Worm (Caenorhabditis elegans): ENCODE data around the gene srw-4.

The srw-4 gene

ce11 chrV:2859738-2860137, 28.8 kb downstream of the srw-4 start, which contains the start of gene srj-54:
srj-54 (minus strand) TSS chrV:2859838.
- TF ChIP-seq sea-2 (GFP tag; optimal IDR thresholded peaks at IDR 0.05) (no peak), ceh-82 (tag; optimal IDR thresholded peaks at IDR 0.05) (no peak), aly-2 (tag; optimal IDR thresholded peaks at IDR 0.05) (no peak), nhr-237 (tag; optimal IDR thresholded peaks at IDR 0.05) (no peak), nhr-12 (tag; optimal IDR thresholded peaks at IDR 0.05) (no peak), eor-1 (tag; optimal IDR thresholded peaks at IDR 0.05) (no peak), unc-62 (GFP tag; optimal IDR thresholded peaks at IDR 0.05) (no peak)

ce11 chrV:2857842-2858241, 30.7 kb downstream of the srw-4 start, which contains the start of gene srj-55:
srj-55 (minus strand) TSS chrV:2857942.
- TF ChIP-seq nhr-28 (tag; optimal IDR thresholded peaks at IDR 0.05): no peak
- no peak for TF ChIP-seq zag-1 (tag; optimal IDR thresholded peaks at IDR 0.05)
- TF ChIP-seq nhr-43 (tag; optimal IDR thresholded peaks at IDR 0.05; ENCODE audit: poor library complexity, severe bottlenecking): no peak
- TF ChIP-seq ztf-11 (tag; optimal IDR thresholded peaks at IDR 0.05): no peak
- TF ChIP-seq egl-5 (tag; optimal IDR thresholded peaks at IDR 0.05): no peak
- TF ChIP-seq lin-15B (tag; optimal IDR thresholded peaks at IDR 0.05): no peak
- TF ChIP-seq mdl-1 (tag; optimal IDR thresholded peaks at IDR 0.05): no peak
- TF ChIP-seq unc-62 (GFP tag; optimal IDR thresholded peaks at IDR 0.05): no peak
- TF ChIP-seq tbx-2 (tag; optimal IDR thresholded peaks at IDR 0.05): no peak
- TF ChIP-seq daf-12 (tag; optimal IDR thresholded peaks at IDR 0.05): no peak
- TF ChIP-seq sea-2 (GFP tag; optimal IDR thresholded peaks at IDR 0.05): no peak
- TF ChIP-seq elt-3 (tag; optimal IDR thresholded peaks at IDR 0.05): no peak
- no peak for TF ChIP-seq elt-1 (tag; optimal IDR thresholded peaks at IDR 0.05)
- no peak for TF ChIP-seq ztf-4 (tag; optimal IDR thresholded peaks at IDR 0.05)
- no peak for TF ChIP-seq ceh-82 (tag; optimal IDR thresholded peaks at IDR 0.05)
- TF ChIP-seq nhr-12 (tag; optimal IDR thresholded peaks at IDR 0.05): no peak
- no peak for TF ChIP-seq snpc-4 (tag; optimal IDR thresholded peaks at IDR 0.05)
- no peak for TF ChIP-seq ZK546.5 (tag; optimal IDR thresholded peaks at IDR 0.05)
- TF ChIP-seq ceh-9 (tag; optimal IDR thresholded peaks at IDR 0.05): no peak
- TF ChIP-seq elt-2 (tag; optimal IDR thresholded peaks at IDR 0.05): no peak

DNA sequence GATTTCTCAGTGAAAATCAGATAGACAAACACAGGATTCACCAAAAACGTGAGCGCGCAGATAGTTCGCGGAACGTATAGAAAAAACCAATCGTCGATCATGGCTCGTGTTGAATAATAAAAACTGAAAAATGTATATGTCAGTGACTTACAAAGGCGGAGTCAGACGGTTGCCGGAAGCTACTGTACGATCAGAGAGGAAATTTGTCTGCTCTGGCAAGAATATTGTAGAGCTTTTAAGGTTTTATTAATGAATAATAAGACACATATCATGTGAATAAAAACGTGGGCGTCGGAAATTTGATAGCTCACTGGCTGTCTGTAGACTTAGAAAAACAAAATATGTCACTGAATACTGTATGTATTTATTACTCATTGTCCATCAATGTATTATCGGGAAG, 33.1 kb downstream of the srw-4 start, which contains the start of gene srj-57:
Gene srj-57, minus strand, starts transcription at position 101 of the 400 bp plus-strand sequence.
- TF ChIP-seq aly-2 (tag; optimal IDR thresholded peaks at IDR 0.05): no peak
- no peak for TF ChIP-seq lin-15B (tag; optimal IDR thresholded peaks at IDR 0.05)
- TF ChIP-seq ztf-4 (tag; optimal IDR thresholded peaks at IDR 0.05): no peak
- TF ChIP-seq lin-39 (tag; optimal IDR thresholded peaks at IDR 0.05): no peak
- TF ChIP-seq nfya-1 (tag; optimal IDR thresholded peaks at IDR 0.05; ENCODE audit: insufficient read depth): no peak
- no peak for TF ChIP-seq mml-1 (tag; optimal IDR thresholded peaks at IDR 0.05)

DNA sequence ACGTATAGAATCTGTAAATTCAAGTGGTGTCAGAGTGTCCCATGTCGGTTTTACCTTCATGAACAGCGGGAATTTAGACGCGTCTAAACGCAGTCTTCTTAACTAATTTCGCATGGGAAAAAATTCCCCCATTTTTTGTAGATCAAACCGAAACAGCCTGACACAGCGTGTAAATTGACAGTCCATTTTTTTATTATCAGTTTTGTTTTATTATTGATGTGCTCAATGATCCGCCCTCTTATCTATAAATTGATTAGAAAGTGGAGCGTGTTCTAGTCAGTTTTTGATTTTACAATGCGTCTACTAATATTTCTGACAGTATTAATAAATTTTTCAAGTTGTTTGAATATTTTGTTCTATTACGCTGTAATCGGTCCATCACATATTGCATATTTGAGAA, 39.5 kb downstream of the srw-4 start, which contains the start of gene ugt-53:
Gene ugt-53, plus strand, starts transcription at position 273 of the 400 bp plus-strand sequence.
- TF ChIP-seq pqm-1 (tag; optimal IDR thresholded peaks at IDR 0.05) (peak; percentile 72), elt-2 (tag; optimal IDR thresholded peaks at IDR 0.05) (peak; percentile 82), lin-39 (tag; optimal IDR thresholded peaks at IDR 0.05) (no peak)

DNA sequence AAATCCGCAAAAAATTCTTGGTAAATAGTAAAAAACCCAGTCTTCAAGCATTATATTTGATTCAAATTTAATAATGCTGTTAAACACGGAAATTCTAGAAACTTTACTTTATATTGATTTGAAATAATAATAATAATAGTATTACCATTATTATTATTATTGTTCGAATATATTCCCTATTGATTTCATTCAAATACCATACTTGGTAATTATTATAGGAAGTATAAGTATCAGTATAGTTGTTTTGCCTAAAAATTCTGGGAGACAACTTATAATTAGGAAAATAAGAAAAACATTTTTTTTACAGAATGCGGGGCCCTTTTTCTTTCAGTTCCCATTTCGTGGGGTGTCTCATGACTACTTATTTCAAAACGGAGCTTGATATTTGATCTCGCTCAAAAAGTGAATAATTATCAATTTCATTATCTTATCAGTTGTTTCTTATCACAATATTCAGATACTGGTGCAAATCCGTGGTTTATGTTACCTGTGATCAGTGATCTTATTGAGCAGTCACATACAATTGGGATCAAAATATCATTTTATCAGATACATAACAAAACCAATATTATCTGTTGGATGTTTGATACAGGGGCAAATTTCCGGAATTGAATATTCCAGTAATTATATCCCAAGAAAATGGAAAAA, 40.2 kb downstream of the srw-4 start, which contains the start of gene srj-49:
Gene srj-49, minus strand, starts transcription at position 51 of the 648 bp plus-strand sequence.
- TF ChIP-seq pqm-1 (tag; optimal IDR thresholded peaks at IDR 0.05) (peak; percentile 84), nhr-25 (tag; optimal IDR thresholded peaks at IDR 0.05) (no peak), ceh-28 (tag; optimal IDR thresholded peaks at IDR 0.05) (no peak), elt-2 (tag; optimal IDR thresholded peaks at IDR 0.05) (peak; percentile 90), nhr-28 (tag; optimal IDR thresholded peaks at IDR 0.05) (no peak)

- TF ChIP-seq nhr-28 (tag; optimal IDR thresholded peaks at IDR 0.05): no peak
- no peak for TF ChIP-seq ceh-82 (tag; optimal IDR thresholded peaks at IDR 0.05)
- TF ChIP-seq pqm-1 (tag; optimal IDR thresholded peaks at IDR 0.05): no peak
- no peak for TF ChIP-seq lsy-12 (tag; optimal IDR thresholded peaks at IDR 0.05)
- no peak for TF ChIP-seq ceh-28 (tag; optimal IDR thresholded peaks at IDR 0.05)
- no peak for TF ChIP-seq nhr-23 (tag; optimal IDR thresholded peaks at IDR 0.05)
- TF ChIP-seq jun-1 (tag; optimal IDR thresholded peaks at IDR 0.05): no peak
- no peak for TF ChIP-seq ztf-11 (tag; optimal IDR thresholded peaks at IDR 0.05)
- TF ChIP-seq fkh-10 (GFP tag; optimal IDR thresholded peaks at IDR 0.05): no peak
- TF ChIP-seq tbx-2 (tag; optimal IDR thresholded peaks at IDR 0.05): no peak
- TF ChIP-seq eor-1 (tag; optimal IDR thresholded peaks at IDR 0.05): no peak
- TF ChIP-seq daf-12 (tag; optimal IDR thresholded peaks at IDR 0.05): no peak
- no peak for TF ChIP-seq unc-39 (tag; optimal IDR thresholded peaks at IDR 0.05)
- no peak for TF ChIP-seq elt-2 (tag; optimal IDR thresholded peaks at IDR 0.05)
- no peak for TF ChIP-seq nhr-25 (tag; optimal IDR thresholded peaks at IDR 0.05)
Measured at ce11 chrV:2845771-2846170, 42.8 kb downstream of the srw-4 start, which contains the start of gene srj-44. srj-44 (minus strand) TSS chrV:2845871.

Measured in whole organism, L3 larva.